Worm (Caenorhabditis elegans) whole organism, young adult: ENCODE data around the gene maph-1.3.

Source experiments
- F22D6.2 ChIP-seq: sonication (generic microtip); optimal IDR thresholded peaks from 2 replicates; lab custom pipeline; 2016; ENCODE audit warnings: mild to moderate bottlenecking, missing genetic modification characterization, missing compliant biosample characterization
- F37B4.10 ChIP-seq: fragments of 200-800 bp; sonication (Bioruptor generic); IDR thresholded peaks from 2 replicates; pipeline ENCODE4 v1.3.6; 2022; ENCODE audit warnings: missing genetic modification characterization, missing compliant biosample characterization
- Y95B8A.8 ChIP-seq: fragments of 200-800 bp; sonication (Bioruptor generic); IDR thresholded peaks from 2 replicates; pipeline ENCODE4 v1.3.6; 2022; ENCODE audit warnings: missing genetic modification reagents, missing genetic modification characterization, missing compliant biosample characterization
- fkh-3 ChIP-seq: sonication (generic microtip); optimal IDR thresholded peaks from 2 replicates; lab custom pipeline; 2016; ENCODE audit warnings: mild to moderate bottlenecking, missing genetic modification characterization, missing compliant biosample characterization
- nfya-1 ChIP-seq: sonication (generic microtip); optimal IDR thresholded peaks from 2 replicates; lab custom pipeline; 2017; ENCODE audit warnings: antibody characterized with exemption, missing compliant biosample characterization, missing genetic modification characterization, borderline replicate concordance; ENCODE audit not compliant: insufficient read depth
- nfyb-1 ChIP-seq: fragments of 200-800 bp; sonication (Bioruptor generic); IDR thresholded peaks from 2 replicates; pipeline ENCODE4 v1.3.6; 2022; ENCODE audit warnings: missing genetic modification reagents, missing genetic modification characterization, missing compliant biosample characterization
- unc-130 ChIP-seq: sonication (generic microtip); optimal IDR thresholded peaks from 2 replicates; lab custom pipeline; 2016; ENCODE audit warnings: missing genetic modification reagents, missing genetic modification characterization, missing compliant biosample characterization
- unc-62 ChIP-seq: fragments of 150-350 bp; optimal IDR thresholded peaks from 2 replicates; lab custom pipeline; 2014; ENCODE audit warnings: missing biosample characterization, missing genetic modification reagents, missing genetic modification characterization
- ztf-25 ChIP-seq: fragments of 200-800 bp; sonication (Bioruptor generic); IDR thresholded peaks from 2 replicates; pipeline ENCODE4 v1.3.6; 2022; ENCODE audit warnings: missing genetic modification reagents, missing genetic modification characterization, missing compliant biosample characterization
- ztf-28 ChIP-seq: fragments of 200-800 bp; sonication (Bioruptor generic); IDR thresholded peaks from 2 replicates; pipeline ENCODE4 v1.3.6; 2022; ENCODE audit warnings: missing genetic modification reagents, missing genetic modification characterization, missing compliant biosample characterization
- ztf-6 ChIP-seq: fragments of 200-800 bp; sonication (Bioruptor generic); IDR thresholded peaks from 2 replicates; pipeline ENCODE4 v1.3.6; 2022; ENCODE audit warnings: missing genetic modification reagents, missing genetic modification characterization, missing compliant biosample characterization

- no peak for TF ChIP-seq nfya-1
- TF ChIP-seq fkh-3 (tag; lab: Kevin White, UChicago) = no peak
- TF ChIP-seq Y95B8A.8 (GFP tag; lab: Robert Waterston, UW) = no peak
- TF ChIP-seq unc-130 (GFP tag; lab: Kevin White, UChicago) = no peak
- TF ChIP-seq ztf-25 = no peak
- no peak for TF ChIP-seq F37B4.10 (GFP tag; lab: Robert Waterston, UW)
- TF ChIP-seq F22D6.2 = no peak
- TF ChIP-seq ztf-28 (GFP tag; lab: Robert Waterston, UW) = no peak
- TF ChIP-seq ztf-6 (GFP tag; lab: Robert Waterston, UW) = no peak
- TF ChIP-seq nfyb-1 (GFP tag; lab: Robert Waterston, UW) = no peak
- TF ChIP-seq unc-62 = no peak
Observed at ce11 chrIII:3874895-3875294, 30.2 kb downstream of the maph-1.3 start.
